Fruit fly (Drosophila melanogaster) whole organism, pupa: ENCODE results near the gene Lip3.

ENCODE experiments used
- CG10348 ChIP-seq: fragments of 200-800 bp; sonication (Bioruptor generic); IDR thresholded peaks from 2 replicates; pipeline ENCODE4 v1.3.6; 2022; ENCODE audit warnings: missing biosample characterization, missing genetic modification characterization
- CG13204 ChIP-seq: fragments of 200-800 bp; sonication (Bioruptor generic); optimal IDR thresholded peaks from 2 replicates; lab custom pipeline; 2018; ENCODE audit warnings: missing biosample characterization, mild to moderate bottlenecking, missing genetic modification characterization, moderate library complexity
- CG17806 ChIP-seq: fragments of 200-800 bp; sonication (Bioruptor generic); optimal IDR thresholded peaks from 2 replicates; lab custom pipeline; 2018; ENCODE audit warnings: missing biosample characterization, mild to moderate bottlenecking, missing genetic modification characterization, moderate library complexity
- CG32121 ChIP-seq: fragments of 200-800 bp; sonication (Bioruptor generic); IDR thresholded peaks from 2 replicates; pipeline ENCODE4 v1.3.6; 2022; ENCODE audit warnings: missing biosample characterization, missing genetic modification characterization
- EcR ChIP-seq: fragments of 200-800 bp; sonication (Bioruptor generic); optimal IDR thresholded peaks from 3 replicates; lab custom pipeline; 2019; ENCODE audit warnings: missing biosample characterization, missing genetic modification characterization, mild to moderate bottlenecking, moderate library complexity, missing genetic modification reagents
- Pif1B ChIP-seq: fragments of 200-800 bp; sonication (Bioruptor generic); optimal IDR thresholded peaks from 3 replicates; lab custom pipeline; 2016; ENCODE audit warnings: missing biosample characterization, missing genetic modification characterization

DNA sequence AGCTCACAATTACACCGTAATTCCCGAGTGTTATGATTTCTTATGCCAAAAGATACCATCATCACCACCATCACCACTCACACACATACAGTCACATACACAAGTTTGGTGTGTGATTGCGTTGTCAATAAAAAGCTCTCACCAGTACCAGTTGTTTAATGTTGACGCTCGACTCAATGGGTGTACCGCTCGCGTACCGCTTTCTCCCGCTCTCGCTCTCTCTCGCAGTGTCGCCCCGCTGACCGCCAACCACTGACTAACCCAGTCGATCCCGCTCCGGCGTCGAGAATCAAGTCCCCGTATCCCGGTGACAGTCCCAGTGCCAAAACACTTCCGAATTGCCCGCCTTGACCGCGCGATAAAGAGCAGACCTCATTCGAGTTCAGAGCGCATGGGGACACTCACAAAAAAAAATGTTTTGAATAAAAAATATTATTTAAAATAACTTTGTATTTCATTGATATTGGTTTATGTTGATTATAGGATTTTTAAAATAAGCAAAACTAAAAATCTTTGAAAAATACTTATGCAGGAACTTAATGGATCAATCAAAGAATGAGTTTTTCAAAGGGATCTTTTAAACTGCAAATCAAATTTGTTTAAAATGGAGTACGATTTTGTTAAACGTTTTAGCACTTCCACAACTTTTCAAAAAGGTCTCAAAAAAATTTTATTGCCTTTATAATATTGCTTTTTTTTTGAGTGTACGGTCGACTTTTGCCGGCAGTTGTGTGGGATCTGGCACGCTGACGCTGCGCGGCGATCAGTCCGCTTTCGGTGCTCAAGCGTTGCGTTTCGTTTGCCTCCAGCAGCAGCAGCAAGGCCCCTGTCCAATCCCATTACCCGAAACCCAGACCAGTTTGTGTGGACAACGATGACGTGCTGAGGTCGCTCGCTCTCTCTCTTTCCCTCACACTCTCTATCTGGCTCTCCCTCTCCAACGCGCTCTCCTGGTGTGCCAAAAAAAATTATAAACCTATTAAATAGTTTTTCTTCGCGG is 7.2 kb downstream of the Lip3 start, which contains the start of gene Dic1:
- TF ChIP-seq CG32121 (GFP tag; lab: Robert Waterston, UW): peak; percentile 94
- peak; percentile 56; the same call in 1 of the 2 replicates for TF ChIP-seq CG10348 (GFP tag; lab: Robert Waterston, UW)
- peak; percentile 39 for TF ChIP-seq EcR (GFP tag; lab: Kevin White, UChicago)
- peak; percentile 96 for TF ChIP-seq CG17806 (tag; lab: Kevin White, UChicago)
- TF ChIP-seq Pif1B (GFP tag; lab: Kevin White, UChicago): peak; percentile 93
- TF ChIP-seq CG13204 (GFP tag; lab: Kevin White, UChicago): peak; percentile 94
